Fruit fly (Drosophila melanogaster): ENCODE data around the gene CG9459.
A peak's percentile ranks its signal among the peaks of the same experiment; 100 is the strongest.

Gene CG9459

dm6 chr3R:9777941-9778360 lies 40.2 kb downstream of the CG9459 start, which contains the start of gene RpS29 (continued):
- TF ChIP-seq Eip75B (GFP tag; optimal IDR thresholded peaks at IDR 0.05) (peak; percentile 57), Sox102F (GFP tag; optimal IDR thresholded peaks at IDR 0.05) (peak; percentile 50), net (GFP tag; optimal IDR thresholded peaks at IDR 0.05) (peak; percentile 34), Eip78C (GFP tag) (peak; percentile 79), CG34406 (GFP tag; optimal IDR thresholded peaks at IDR 0.05) (peak; percentile 8), esn (GFP tag; optimal IDR thresholded peaks at IDR 0.05) (peak; percentile 77)

DNA sequence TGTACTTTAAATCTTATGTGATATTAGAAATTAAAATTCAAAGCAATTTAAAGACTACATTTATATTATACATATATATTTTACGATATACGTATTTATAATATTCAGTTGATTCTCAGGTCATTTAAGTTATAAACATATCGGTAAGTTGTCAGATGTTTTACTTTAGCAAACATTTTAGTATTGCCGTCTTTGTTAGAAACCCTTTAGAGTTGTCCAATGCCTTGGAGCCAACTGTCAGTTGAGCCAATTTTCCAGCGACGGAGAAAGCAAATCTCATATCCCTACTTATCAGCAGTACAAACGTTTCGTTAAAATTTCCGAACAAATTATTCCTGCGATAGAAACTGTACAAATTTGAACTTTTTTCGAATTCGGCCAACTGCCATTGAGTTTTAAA lies 43.4 kb downstream of the CG9459 start, which contains the start of gene topi:
Gene topi, plus strand, starts transcription at position 301 of the 400 bp plus-strand sequence.
- no peak for TF ChIP-seq spab (GFP tag; optimal IDR thresholded peaks at IDR 0.05)
- TF ChIP-seq CG3032 (tag; optimal IDR thresholded peaks at IDR 0.05): no peak
- TF ChIP-seq Eip93F (GFP tag; optimal IDR thresholded peaks at IDR 0.05): no peak
- TF ChIP-seq CG9139 (GFP tag; optimal IDR thresholded peaks at IDR 0.05): no peak
- no peak for TF ChIP-seq CG6792 (GFP tag; optimal IDR thresholded peaks at IDR 0.05)
- no peak for TF ChIP-seq CG32006 (GFP tag; optimal IDR thresholded peaks at IDR 0.05)
- no peak for TF ChIP-seq salr (GFP tag; optimal IDR thresholded peaks at IDR 0.05)
- TF ChIP-seq achi (GFP tag; optimal IDR thresholded peaks at IDR 0.05): no peak
- no peak for TF ChIP-seq Eip78C (GFP tag)
- no peak for TF ChIP-seq CG6163 (GFP tag; IDR thresholded peaks at IDR 0.05)

DNA sequence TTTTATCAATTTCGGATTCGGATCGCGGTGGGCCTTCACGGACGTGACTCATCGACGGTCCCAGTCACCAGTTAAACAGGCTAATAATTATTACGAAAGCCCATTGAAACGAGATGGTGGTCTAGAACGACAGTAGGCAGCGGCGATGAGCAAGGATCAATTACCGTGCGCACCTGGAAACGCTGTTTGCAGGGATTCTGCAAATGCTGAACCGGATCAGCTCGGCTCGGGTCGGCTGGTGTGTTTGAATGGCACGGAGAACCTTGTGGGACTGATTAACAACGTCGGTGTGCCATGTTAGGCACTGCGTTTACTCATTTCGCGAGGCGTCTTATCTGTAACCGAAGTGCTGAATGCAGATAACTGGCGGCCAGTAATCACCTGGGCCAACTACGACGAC lies 44.0 kb downstream of the CG9459 start, which contains the start of gene Whamy:
Gene Whamy, minus strand, starts transcription at position 273 of the 400 bp plus-strand sequence.
- TF ChIP-seq topi (GFP tag; optimal IDR thresholded peaks at IDR 0.05) (peak; percentile 13), svp (GFP tag) (peak; percentile 72), Lpt (GFP tag; optimal IDR thresholded peaks at IDR 0.05) (no peak), spab (GFP tag; optimal IDR thresholded peaks at IDR 0.05) (no peak), Hr4 (GFP tag; optimal IDR thresholded peaks at IDR 0.05) (no peak), Sox14 (GFP tag; optimal IDR thresholded peaks at IDR 0.05) (no peak), Eip78C (GFP tag) (peak; percentile 26), CG9139 (GFP tag; optimal IDR thresholded peaks at IDR 0.05) (no peak), CG11294 (GFP tag; IDR thresholded peaks at IDR 0.05) (no peak), vri (GFP tag; optimal IDR thresholded peaks at IDR 0.05) (peak; percentile 88), Gug (GFP tag; IDR thresholded peaks at IDR 0.05) (no peak), salr (GFP tag; optimal IDR thresholded peaks at IDR 0.05) (no peak), CG16779 (tag; optimal IDR thresholded peaks at IDR 0.05) (peak; percentile 12), ss (GFP tag; optimal IDR thresholded peaks at IDR 0.05) (peak in 1 of 2 experiments; percentile 8)

dm6 chr3R:9771519-9771972 lies 46.6 kb downstream of the CG9459 start, which contains the start of gene CG9471:
Gene CG9471, minus strand, starts transcription at chr3R:9771542.
- peak; percentile 79 for TF ChIP-seq fkh (GFP tag; optimal IDR thresholded peaks at IDR 0.05)
- TF ChIP-seq Ets96B (tag; optimal IDR thresholded peaks at IDR 0.05): peak; percentile 90
- TF ChIP-seq CG3032 (tag; optimal IDR thresholded peaks at IDR 0.05): peak; percentile 89
- peak; percentile 90 for TF ChIP-seq CG32006 (GFP tag; optimal IDR thresholded peaks at IDR 0.05)
- peak; percentile 97 for TF ChIP-seq CG6163 (GFP tag; IDR thresholded peaks at IDR 0.05)
- TF ChIP-seq dac (GFP tag; optimal IDR thresholded peaks at IDR 0.05): peak; percentile 60
- peak; percentile 96 for TF ChIP-seq CG3919 (GFP tag; optimal IDR thresholded peaks at IDR 0.05)
- peak; percentile 87 for TF ChIP-seq CG6808 (GFP tag; optimal IDR thresholded peaks at IDR 0.05)
- TF ChIP-seq CG11902 (GFP tag; optimal IDR thresholded peaks at IDR 0.05): peak; percentile 92
- peak; percentile 87 for TF ChIP-seq CG6854 (GFP tag; optimal IDR thresholded peaks at IDR 0.05)
- TF ChIP-seq Sox15 (GFP tag; optimal IDR thresholded peaks at IDR 0.05): peak; percentile 91
- peak; percentile 94 for TF ChIP-seq Eip93F (GFP tag; optimal IDR thresholded peaks at IDR 0.05)
- TF ChIP-seq spab (GFP tag; optimal IDR thresholded peaks at IDR 0.05): peak; percentile 82
- peak; percentile 80 for TF ChIP-seq CG9139 (GFP tag; optimal IDR thresholded peaks at IDR 0.05)
- TF ChIP-seq Gug (GFP tag; IDR thresholded peaks at IDR 0.05): peak; percentile 91
- TF ChIP-seq CG11762 (GFP tag; optimal IDR thresholded peaks at IDR 0.05; ENCODE audit: insufficient read depth): peak; percentile 94
- peak; percentile 90 for TF ChIP-seq CG11294 (GFP tag; IDR thresholded peaks at IDR 0.05)
- peak; percentile 85 for TF ChIP-seq CG16779 (tag; optimal IDR thresholded peaks at IDR 0.05)
- peak; percentile 81 for TF ChIP-seq Blimp-1 (GFP tag; optimal IDR thresholded peaks at IDR 0.05)
- peak; percentile 91 for TF ChIP-seq CG10669 (GFP tag; optimal IDR thresholded peaks at IDR 0.05)
- peak; percentile 96 for TF ChIP-seq lz (GFP tag; optimal IDR thresholded peaks at IDR 0.05)
- peak; percentile 95 for TF ChIP-seq CG34406 (GFP tag; optimal IDR thresholded peaks at IDR 0.05)
- peak; percentile 96 for TF ChIP-seq CG6792 (GFP tag; optimal IDR thresholded peaks at IDR 0.05)
- peak; percentile 97 for TF ChIP-seq Sox102F (GFP tag; optimal IDR thresholded peaks at IDR 0.05)
- TF ChIP-seq Hr39 (GFP tag; optimal IDR thresholded peaks at IDR 0.05): peak; percentile 97
- peak; percentile 96 for TF ChIP-seq CG15336 (GFP tag; IDR thresholded peaks at IDR 0.05)
- no peak for TF ChIP-seq CG4318 (GFP tag; optimal IDR thresholded peaks at IDR 0.05)
- peak; percentile 97 for TF ChIP-seq Met (GFP tag; optimal IDR thresholded peaks at IDR 0.05)
- peak; percentile 87 for TF ChIP-seq Lpt (GFP tag; optimal IDR thresholded peaks at IDR 0.05)
- TF ChIP-seq CG10631 (GFP tag; optimal IDR thresholded peaks at IDR 0.05): peak; percentile 96
- TF ChIP-seq salr (GFP tag; optimal IDR thresholded peaks at IDR 0.05): peak; percentile 76 to 91
- TF ChIP-seq Ets21C (GFP tag; optimal IDR thresholded peaks at IDR 0.05): peak; percentile 94
